Worm (Caenorhabditis elegans): ENCODE results near the gene T05C12.9.

DNA sequence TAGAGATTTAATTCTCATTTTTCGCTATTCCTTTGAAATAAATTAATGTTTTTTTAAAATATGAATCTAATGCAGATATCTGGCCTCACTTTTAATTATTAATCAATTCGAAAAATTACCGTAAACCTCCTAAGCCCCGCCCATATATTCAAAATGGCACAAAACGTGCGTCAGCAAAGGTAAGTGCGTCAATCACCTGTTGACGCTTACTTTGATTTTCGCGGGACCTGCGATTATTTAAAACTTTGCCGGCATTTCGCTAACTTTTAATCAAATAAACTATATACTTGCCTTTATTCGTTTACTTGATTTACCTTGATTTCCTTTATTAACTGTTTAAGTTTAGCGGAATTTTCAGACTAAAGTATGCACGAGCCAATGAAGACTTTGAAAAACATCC lies 35.0 kb downstream of the T05C12.9 start, which contains the start of gene pch-2:
- no peak for TF ChIP-seq him-1 (tag; optimal IDR thresholded peaks at IDR 0.05)
- no peak for TF ChIP-seq dao-5 (tag; optimal IDR thresholded peaks at IDR 0.05)
